Fruit fly (Drosophila melanogaster) whole organism, wandering third instar larva: ENCODE results near the gene beta-Man.

Experiments
- CG32264 ChIP-seq: fragments of 200-800 bp; sonication (Bioruptor generic); optimal IDR thresholded peaks from 2 replicates; lab custom pipeline; 2016; ENCODE audit warnings: missing biosample characterization, missing genetic modification characterization
- Dfd ChIP-seq: fragments of >200 bp; optimal IDR thresholded peaks from 2 replicates; lab custom pipeline; 2017; ENCODE audit warnings: missing biosample characterization, missing genetic modification characterization
- Mio ChIP-seq: sonication (Bioruptor generic); optimal IDR thresholded peaks from 2 replicates; lab custom pipeline; 2016; ENCODE audit warnings: missing biosample characterization, missing genetic modification characterization
- usp ChIP-seq: fragments of >200 bp; optimal IDR thresholded peaks from 2 replicates; lab custom pipeline; 2017; ENCODE audit warnings: missing biosample characterization, missing genetic modification characterization

DNA sequence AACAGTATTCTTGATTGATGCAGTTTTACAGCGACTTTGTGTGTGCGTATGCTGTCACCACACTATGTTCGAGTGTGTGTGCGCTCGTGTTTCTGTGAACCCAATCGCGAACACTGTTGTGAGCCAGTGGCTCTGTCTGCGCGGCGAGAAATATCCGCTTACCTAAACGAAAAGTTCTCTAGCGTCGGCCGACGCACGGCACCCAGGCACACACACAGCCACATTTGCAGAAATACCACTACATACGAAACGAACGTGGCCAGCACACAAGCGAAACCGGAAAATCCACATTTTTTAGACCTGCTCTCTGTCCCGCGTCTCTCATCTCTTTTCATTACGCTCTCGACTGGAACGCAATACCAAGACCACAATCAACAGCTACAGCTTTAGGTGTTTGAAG lies 22.0 kb upstream of the beta-Man start:
- no peak for TF ChIP-seq Dfd (GFP tag; lab: Kevin White, UChicago)
- TF ChIP-seq Mio: no peak
- no peak for TF ChIP-seq usp
- TF ChIP-seq CG32264 (GFP tag; lab: Kevin White, UChicago): no peak
